Fruit fly (Drosophila melanogaster): ENCODE results near the gene gammaSnap2.

gammaSnap2 gene

dm6 chr3R:10132906-10133416 is 11.8 kb upstream of the gammaSnap2 start (continued):
- TF ChIP-seq Usf (GFP tag; optimal IDR thresholded peaks at IDR 0.05) (no peak), crc (GFP tag; optimal IDR thresholded peaks at IDR 0.05) (no peak), Doc3 (GFP tag; IDR thresholded peaks at IDR 0.05; ENCODE audit: partially characterized antibody) (no peak), jigr1 (GFP tag; IDR thresholded peaks at IDR 0.05) (no peak), Dip2 (GFP tag; IDR thresholded peaks at IDR 0.05) (no peak), usp (GFP tag; optimal IDR thresholded peaks at IDR 0.05) (no peak), tin (GFP tag; optimal IDR thresholded peaks at IDR 0.05) (peak; percentile 9), ewg (GFP tag; optimal IDR thresholded peaks at IDR 0.05) (peak; percentile 17), Opbp (GFP tag; IDR thresholded peaks at IDR 0.05; ENCODE audit: partially characterized antibody) (no peak), Aef1 (GFP tag; IDR thresholded peaks at IDR 0.05) (no peak), CG17328 (GFP tag; IDR thresholded peaks at IDR 0.05) (no peak), emc (GFP tag; optimal IDR thresholded peaks at IDR 0.05) (no peak), Dfd (GFP tag; optimal IDR thresholded peaks at IDR 0.05) (no peak), CG17829 (tag; optimal IDR thresholded peaks at IDR 0.05) (no peak), CG32532 (GFP tag; IDR thresholded peaks at IDR 0.05) (0 out of 2 replicates have a peak, but pooled peaks have one; percentile 5), D19B (GFP tag; optimal IDR thresholded peaks at IDR 0.05) (no peak), CG11560 (tag; IDR thresholded peaks at IDR 0.05) (no peak), Sry-δ (GFP tag; optimal IDR thresholded peaks at IDR 0.05) (no peak), CG15601 (tag; optimal IDR thresholded peaks at IDR 0.05) (no peak), unpg (GFP tag; optimal IDR thresholded peaks at IDR 0.05) (peak; percentile 28), B-H2 (GFP tag; optimal IDR thresholded peaks at IDR 0.05) (no peak), CG3065 (GFP tag; optimal IDR thresholded peaks at IDR 0.05) (no peak), tup (GFP tag; optimal IDR thresholded peaks at IDR 0.05) (no peak), Bdp1 (GFP tag; optimal IDR thresholded peaks at IDR 0.05) (no peak), Gsc (GFP tag; IDR thresholded peaks at IDR 0.05) (no peak), lbe (GFP tag; optimal IDR thresholded peaks at IDR 0.05) (no peak), ken (GFP tag; IDR thresholded peaks at IDR 0.05) (no peak), pzg (GFP tag; optimal IDR thresholded peaks at IDR 0.05) (no peak), CG31365 (tag; optimal IDR thresholded peaks at IDR 0.05) (no peak), mam (GFP tag; optimal IDR thresholded peaks at IDR 0.05) (no peak), fd3F (GFP tag; optimal IDR thresholded peaks at IDR 0.05) (no peak), CG3163 (GFP tag; optimal IDR thresholded peaks at IDR 0.05) (peak; percentile 18), cwo (GFP tag; optimal IDR thresholded peaks at IDR 0.05) (no peak), CG17802 (tag; optimal IDR thresholded peaks at IDR 0.05) (no peak), CG11696 (GFP tag; IDR thresholded peaks at IDR 0.05) (no peak), Hmr (GFP tag; optimal IDR thresholded peaks at IDR 0.05) (no peak), CG18599 (GFP tag; optimal IDR thresholded peaks at IDR 0.05) (peak; percentile 45), CG17568 (GFP tag; optimal IDR thresholded peaks at IDR 0.05) (no peak), CG11247 (GFP tag; IDR thresholded peaks at IDR 0.05) (no peak), dimm (GFP tag; IDR thresholded peaks at IDR 0.05) (no peak), CG7372 (GFP tag; IDR thresholded peaks at IDR 0.05) (no peak), CG31388 (GFP tag; optimal IDR thresholded peaks at IDR 0.05) (no peak), CG32767 (GFP tag; IDR thresholded peaks at IDR 0.05) (no peak), cg (GFP tag; optimal IDR thresholded peaks at IDR 0.05) (no peak), Fer1 (GFP tag; optimal IDR thresholded peaks at IDR 0.05) (no peak), CG34422 (GFP tag; IDR thresholded peaks at IDR 0.05) (no peak), gce (GFP tag; IDR thresholded peaks at IDR 0.05) (no peak), CG31441 (GFP tag; IDR thresholded peaks at IDR 0.05) (0 out of 2 replicates have a peak, but pooled peaks have one; percentile 24), CG3407 (GFP tag; optimal IDR thresholded peaks at IDR 0.05) (no peak), CG3726 (GFP tag; IDR thresholded peaks at IDR 0.05) (no peak), bab2 (GFP tag; optimal IDR thresholded peaks at IDR 0.05) (no peak), Fer2 (tag; optimal IDR thresholded peaks at IDR 0.05) (no peak)

All from whole organism, embryonic.